Fruit fly (Drosophila melanogaster): ENCODE results near the gene CG7778.

CG7778 gene

DNA sequence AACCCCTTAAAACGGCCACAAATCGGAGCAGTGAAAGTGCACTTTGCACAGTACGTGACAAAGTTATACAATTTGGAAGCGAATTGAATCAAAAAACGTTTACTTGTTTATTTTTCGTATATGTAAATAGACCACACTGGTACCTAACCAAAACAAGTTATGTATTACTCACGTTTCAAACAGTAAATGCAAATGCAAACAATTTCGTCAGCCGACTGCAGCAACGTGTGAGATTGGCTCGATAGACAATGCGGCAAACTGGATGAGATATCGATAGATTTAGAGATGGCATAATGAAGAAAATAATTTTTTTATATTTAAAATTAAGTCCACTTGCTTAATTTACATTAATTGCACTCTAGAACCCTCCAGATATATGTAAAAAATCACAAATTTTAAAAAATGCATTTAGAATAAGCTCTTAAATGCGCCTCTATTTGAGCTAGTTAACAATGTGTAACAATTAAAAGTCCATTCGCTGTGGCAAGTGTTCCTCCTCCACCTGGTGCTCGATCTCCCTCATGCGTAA lies 35.2 kb downstream of the CG7778 start, which contains the start of gene AlaRS (continued):
- TF ChIP-seq CG14860 (GFP tag; IDR thresholded peaks at IDR 0.05; ENCODE audit: partially characterized antibody) (peak; percentile 41; the same call in 1 of the 3 replicates), vvl (GFP tag; IDR thresholded peaks at IDR 0.05) (peak; percentile 44; the same call in 1 of the 2 replicates), Dref (GFP tag; IDR thresholded peaks at IDR 0.05) (peak; percentile 68), CG2678 (tag; optimal IDR thresholded peaks at IDR 0.05) (peak; percentile 50), CG2875 (GFP tag; optimal IDR thresholded peaks at IDR 0.05) (peak; percentile 2), CG6791 (GFP tag; IDR thresholded peaks at IDR 0.05; ENCODE audit: partially characterized antibody) (peak; percentile 59; the same call in 2 of the 3 replicates), klu (GFP tag; IDR thresholded peaks at IDR 0.05) (0 out of 2 replicates have a peak, but pooled peaks have one; percentile 18), CG6689 (GFP tag; IDR thresholded peaks at IDR 0.05) (peak; percentile 24; the same call in 1 of the 2 replicates), lbe (GFP tag; optimal IDR thresholded peaks at IDR 0.05) (peak; percentile 70), tgo (GFP tag; IDR thresholded peaks at IDR 0.05) (peak; percentile 13; the same call in 1 of the 3 replicates), Gug (GFP tag; IDR thresholded peaks at IDR 0.05) (no peak), Doc3 (GFP tag; IDR thresholded peaks at IDR 0.05; ENCODE audit: partially characterized antibody) (peak; percentile 73), CG6683 (GFP tag; optimal IDR thresholded peaks at IDR 0.05) (peak; percentile 17), CG10979 (tag; optimal IDR thresholded peaks at IDR 0.05) (peak; percentile 30), slbo (GFP tag; IDR thresholded peaks at IDR 0.05) (peak; percentile 37; the same call in 1 of the 2 replicates), CG10147 (GFP tag; optimal IDR thresholded peaks at IDR 0.05) (peak; percentile 21), sc (optimal IDR thresholded peaks at IDR 0.05) (no peak), sc (GFP tag; optimal IDR thresholded peaks at IDR 0.05) (no peak), CG33557 (GFP tag; optimal IDR thresholded peaks at IDR 0.05) (no peak), chif (GFP tag; optimal IDR thresholded peaks at IDR 0.05) (no peak), bbx (GFP tag; IDR thresholded peaks at IDR 0.05; ENCODE audit: partially characterized antibody) (peak; percentile 57; the same call in 1 of the 2 replicates), Ada2b (GFP tag; IDR thresholded peaks at IDR 0.05) (no peak), CG13424 (tag; optimal IDR thresholded peaks at IDR 0.05) (peak; percentile 58), CG7839 (tag; optimal IDR thresholded peaks at IDR 0.05) (peak; percentile 46), trem (tag; optimal IDR thresholded peaks at IDR 0.05) (peak; percentile 53), mam (GFP tag; optimal IDR thresholded peaks at IDR 0.05) (peak; percentile 25), dpn (GFP tag; optimal IDR thresholded peaks at IDR 0.05) (peak; percentile 8 to 26), Scr (GFP tag; IDR thresholded peaks at IDR 0.05; ENCODE audit: partially characterized antibody) (peak; percentile 75), CG12155 (GFP tag; optimal IDR thresholded peaks at IDR 0.05) (peak; percentile 57), CG18599 (GFP tag; optimal IDR thresholded peaks at IDR 0.05) (peak; percentile 56), E2f2 (GFP tag; IDR thresholded peaks at IDR 0.05) (peak; percentile 53; the same call in 1 of the 2 replicates), zf30C (GFP tag; optimal IDR thresholded peaks at IDR 0.05) (no peak), sug (tag; optimal IDR thresholded peaks at IDR 0.05) (peak; percentile 33), slou (GFP tag; optimal IDR thresholded peaks at IDR 0.05) (no peak), onecut (GFP tag; IDR thresholded peaks at IDR 0.05) (peak; percentile 10; the same call in 1 of the 2 replicates), knrl (GFP tag; IDR thresholded peaks at IDR 0.05; ENCODE audit: partially characterized antibody) (peak; percentile 59; the same call in 2 of the 3 replicates), Dp (GFP tag; optimal IDR thresholded peaks at IDR 0.05) (peak; percentile 24), Dbx (GFP tag; IDR thresholded peaks at IDR 0.05) (0 out of 3 replicates have a peak, but pooled peaks have one; percentile 6), Ptx1 (GFP tag; IDR thresholded peaks at IDR 0.05) (0 out of 2 replicates have a peak, but pooled peaks have one; percentile 7), kni (GFP tag; optimal IDR thresholded peaks at IDR 0.05) (peak; percentile 58), D19A (tag; optimal IDR thresholded peaks at IDR 0.05) (peak; percentile 19), CG11504 (tag; optimal IDR thresholded peaks at IDR 0.05) (peak; percentile 42), nmo (GFP tag; optimal IDR thresholded peaks at IDR 0.05) (peak; percentile 41), Rfx (GFP tag; IDR thresholded peaks at IDR 0.05) (peak; percentile 41; the same call in 1 of the 2 replicates), CG10209 (GFP tag; optimal IDR thresholded peaks at IDR 0.05) (peak; percentile 31), sqz (GFP tag; optimal IDR thresholded peaks at IDR 0.05) (peak; percentile 14), gem (tag; optimal IDR thresholded peaks at IDR 0.05) (peak; percentile 70), CG2116 (GFP tag; optimal IDR thresholded peaks at IDR 0.05) (peak; percentile 81)

Measured in whole organism, embryonic.